Worm (Caenorhabditis elegans) whole organism, late embryonic: ENCODE data around the gene Y57G11C.42.

Experiments used
- ceh-48 ChIP-seq: sonication (generic microtip); optimal IDR thresholded peaks from 2 replicates; lab custom pipeline; 2016; ENCODE audit warnings: missing genetic modification characterization, inconsistent platforms, missing compliant biosample characterization
- dmd-4 ChIP-seq: sonication (generic microtip); optimal IDR thresholded peaks from 2 replicates; lab custom pipeline; 2016; ENCODE audit warnings: borderline replicate concordance, missing genetic modification characterization, missing compliant biosample characterization
- pag-3 ChIP-seq: sonication (generic microtip); optimal IDR thresholded peaks from 2 replicates; lab custom pipeline; 2016; ENCODE audit warnings: missing compliant biosample characterization, missing genetic modification characterization, borderline replicate concordance
- pha-4 ChIP-seq: fragments of 150-350 bp; optimal IDR thresholded peaks from 2 replicates; lab custom pipeline; 2018; ENCODE audit warnings: missing biosample characterization, missing genetic modification reagents, missing genetic modification characterization
- unc-3 ChIP-seq, 2 experiments: fragments of 200-800 bp in 1 of 2; sonication (Bioruptor generic) in 1 of 2; sonication (generic microtip) in 1 of 2; conservative IDR thresholded peaks in 1 of 2; optimal IDR thresholded peaks in 1 of 2; 2 replicates each; pipeline versions ENCODE4 v1.3.6 to Lab custom; 2016 to 2022; ENCODE audit warnings: missing compliant biosample characterization in 2 of 2, missing genetic modification characterization in 2 of 2, missing genetic modification reagents in 1 of 2
- unc-42 ChIP-seq: sonication (generic microtip); optimal IDR thresholded peaks from 2 replicates; lab custom pipeline; 2016; ENCODE audit warnings: missing genotype, missing genetic modification characterization, missing compliant biosample characterization
- unc-55 ChIP-seq: sonication (generic microtip); optimal IDR thresholded peaks from 2 replicates; lab custom pipeline; 2017; ENCODE audit warnings: missing biosample characterization, missing genetic modification reagents, missing genetic modification characterization

- TF ChIP-seq pha-4 (tag; lab: Kevin White, UChicago) = no peak
- no peak for TF ChIP-seq dmd-4 (tag; lab: Kevin White, UChicago)
- TF ChIP-seq unc-55 (GFP tag; lab: Kevin White, UChicago) = no peak
- no peak for TF ChIP-seq unc-3 (GFP tag; conservative IDR thresholded peaks at IDR 0.05; lab: Robert Waterston, UW)
- TF ChIP-seq unc-3 (tag; optimal IDR thresholded peaks at IDR 0.05; lab: Kevin White, UChicago) = no peak
- TF ChIP-seq ceh-48 = no peak
- no peak for TF ChIP-seq pag-3 (tag; lab: Kevin White, UChicago)
- TF ChIP-seq unc-42 (tag; lab: Kevin White, UChicago) = no peak
These were observed 26.6 kb downstream of the Y57G11C.42 start, which contains the start of gene Y57G11C.499 for ce11 chrIV:14754912-14755311.
